Worm (Caenorhabditis elegans): ENCODE measurements around the gene F47B10.9.

F47B10.9 gene

DNA sequence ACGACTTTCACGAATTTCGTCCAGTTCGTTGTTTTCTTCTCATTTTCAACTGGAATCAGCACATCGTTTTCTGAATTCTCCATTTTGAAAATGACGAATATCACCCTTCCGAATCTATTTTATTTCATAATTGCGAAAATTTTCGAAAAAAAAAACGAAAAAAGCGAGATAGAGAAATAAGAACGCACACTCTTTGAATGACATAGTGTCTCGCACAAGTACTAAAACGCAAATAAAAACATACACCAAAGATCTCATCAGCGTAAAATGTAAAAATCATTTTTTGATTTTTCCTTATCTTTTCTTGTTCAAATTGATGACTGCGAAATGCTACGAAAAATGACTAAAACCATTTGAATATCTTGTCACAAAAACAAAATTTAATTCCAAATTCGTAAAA, 49.6 kb downstream of the F47B10.9 start, which contains the start of gene pgp-8:
Gene pgp-8 (minus strand): TSS at position 101 of the 400 bp plus-strand sequence.
- TF ChIP-seq arid-1 (GFP tag; conservative IDR thresholded peaks at IDR 0.05) (no peak), dmd-6 (GFP tag; IDR thresholded peaks at IDR 0.05) (peak; percentile 39), nhr-42 (GFP tag; IDR thresholded peaks at IDR 0.05) (no peak), Y105C5A.15 (GFP tag; IDR thresholded peaks at IDR 0.05) (no peak)

DNA sequence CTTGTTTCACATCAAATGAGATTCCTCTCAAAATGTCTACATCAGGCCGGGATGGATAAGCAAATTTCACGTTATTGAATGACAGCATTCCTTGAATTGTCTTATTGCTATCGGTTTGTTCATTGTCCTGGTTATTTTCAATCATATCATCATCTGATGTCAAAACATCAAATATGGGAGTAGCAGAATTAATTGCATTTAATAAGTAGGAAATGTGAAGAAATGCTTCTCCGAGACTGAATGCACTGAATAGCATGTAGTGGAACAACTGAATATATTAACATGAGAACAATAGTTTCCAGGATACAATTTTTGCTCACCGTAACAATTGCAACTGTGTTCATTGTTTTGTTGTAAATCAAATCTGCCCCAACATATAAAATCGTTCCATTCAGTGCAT, 51.3 kb downstream of the F47B10.9 start:
- TF ChIP-seq tag-97 (GFP tag; IDR thresholded peaks at IDR 0.05) (no peak), aha-1 (tag) (peak; percentile 96), Y5F2A.4 (GFP tag; optimal IDR thresholded peaks at IDR 0.05) (no peak), unc-62 (GFP tag; optimal IDR thresholded peaks at IDR 0.05 in 1 of 2) (peak in 1 of 2 experiments; percentile 81), unc-62 (tag; optimal IDR thresholded peaks at IDR 0.05) (no peak)

All from whole organism, L4 larva.